Fruit fly (Drosophila melanogaster) Kc167 (cell line): ENCODE data around the gene CG43736.

Source experiments
- h ChIP-seq: fragments of >200 bp; optimal IDR thresholded peaks from 3 replicates; lab custom pipeline; 2018; ENCODE audit warnings: missing external identifiers
- insv ChIP-seq: fragments of >200 bp; optimal IDR thresholded peaks from 3 replicates; lab custom pipeline; 2018; ENCODE audit warnings: missing external identifiers
- ttk ChIP-seq: sonication (Bioruptor generic); optimal IDR thresholded peaks from 2 replicates; lab custom pipeline; 2017; ENCODE audit warnings: missing external identifiers

DNA sequence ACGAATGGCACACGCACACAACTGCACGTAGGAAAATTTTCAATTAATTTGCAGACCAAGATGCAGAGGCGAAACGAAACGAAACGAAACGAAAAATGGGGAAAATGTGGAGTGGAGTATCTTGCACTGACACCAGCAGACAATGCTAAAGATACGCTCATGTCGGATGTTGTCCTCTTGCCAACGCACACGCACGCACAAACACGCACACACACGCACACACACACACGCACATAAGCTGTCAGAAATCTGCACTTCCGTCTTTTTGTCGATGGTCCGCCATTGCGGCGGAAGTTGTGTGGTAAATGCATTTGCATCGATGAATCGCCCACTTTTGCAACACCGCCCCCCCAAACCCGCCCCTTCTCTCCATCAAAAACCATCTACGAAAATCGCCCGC lies 65.4 kb downstream of the CG43736 start:
- TF ChIP-seq h = no peak
- TF ChIP-seq insv = no peak
- TF ChIP-seq ttk (lab: Kevin White, UChicago) = no peak
